In genomic region chrV:12467755-12468154, ce11 we compare ENCODE assay signal across 2 worm cellular contexts.
A peak's percentile ranks its signal among the peaks of the same experiment; 100 is the strongest.
TF ChIP-seq lines count a peak whose summit lies in the region.

No protein-coding gene starts in this region.

TF ChIP-seq in whole organism, L2 larva, 48 proteins besides CTCF, POLR2A, EP300 and RAD21 (continued from another document):
- TF ChIP-seq ceh-82 (tag; optimal IDR thresholded peaks at IDR 0.05; lab: Kevin White, UChicago) (no peak), R02D3.7 (tag; optimal IDR thresholded peaks at IDR 0.05; lab: Kevin White, UChicago) (no peak), C34F6.9 (tag; optimal IDR thresholded peaks at IDR 0.05; lab: Kevin White, UChicago) (no peak), lin-13 (GFP tag; optimal IDR thresholded peaks at IDR 0.05; lab: Kevin White, UChicago) (no peak), sma-9 (GFP tag; optimal IDR thresholded peaks at IDR 0.05; lab: Kevin White, UChicago) (peak; percentile 67), sma-9 (tag; optimal IDR thresholded peaks at IDR 0.05; lab: Kevin White, UChicago) (no peak), lin-39 (tag; optimal IDR thresholded peaks at IDR 0.05; lab: Kevin White, UChicago) (no peak)

TF ChIP-seq in whole organism, L4 larva, 104 proteins besides CTCF, POLR2A, EP300 and RAD21 (continued from another document):
- TF ChIP-seq nhr-11 (tag; optimal IDR thresholded peaks at IDR 0.05; lab: Kevin White, UChicago) (peak; percentile 9), hlh-11 (tag; optimal IDR thresholded peaks at IDR 0.05; lab: Kevin White, UChicago) (peak; percentile 89), ztf-7 (tag; optimal IDR thresholded peaks at IDR 0.05; lab: Kevin White, UChicago) (no peak), tra-1 (GFP tag; IDR thresholded peaks at IDR 0.05; lab: Robert Waterston, UW) (peak; percentile 52; the same call in 1 of the 2 replicates)
